Worm (Caenorhabditis elegans) whole organism, L4 larva: ENCODE measurements around the gene clec-204.

Experiments used
- R02D3.7 ChIP-seq: fragments of 150-350 bp; sonication (generic microtip); optimal IDR thresholded peaks from 3 replicates; lab custom pipeline; 2014; ENCODE audit warnings: missing biosample characterization, missing genetic modification characterization
- aha-1 ChIP-seq: fragments of 150-350 bp; peaks from one replicate; lab custom pipeline; 2014; ENCODE audit warnings: missing biosample characterization, missing genetic modification characterization
- dve-1 ChIP-seq: sonication (generic microtip); optimal IDR thresholded peaks from 2 replicates; lab custom pipeline; 2017; ENCODE audit warnings: antibody characterized with exemption, mild to moderate bottlenecking, missing genetic modification characterization, missing compliant biosample characterization; ENCODE audit not compliant: insufficient read depth
- lin-15B ChIP-seq: fragments of 150-350 bp; sonication (generic microtip); optimal IDR thresholded peaks from 3 replicates; lab custom pipeline; 2014; ENCODE audit warnings: missing biosample characterization, missing genetic modification characterization
- lin-39 ChIP-seq: fragments of 150-350 bp; optimal IDR thresholded peaks from 2 replicates; lab custom pipeline; 2014; ENCODE audit warnings: missing biosample characterization, missing genetic modification reagents, missing genetic modification characterization
- snpc-4 ChIP-seq: fragments of 150-350 bp; optimal IDR thresholded peaks from 2 replicates; lab custom pipeline; 2014; ENCODE audit warnings: missing biosample characterization, missing genetic modification characterization
- unc-39 ChIP-seq: sonication (generic microtip); optimal IDR thresholded peaks from 2 replicates; lab custom pipeline; 2017; ENCODE audit warnings: missing biosample characterization, missing genetic modification characterization
- unc-62 ChIP-seq, 3 experiments: fragments of 150-350 bp in 1 of 3; sonication (generic microtip); optimal IDR thresholded peaks in 2 of 3; peaks in 1 of 3; 1 replicate in 1 of 3; 2 replicates in 2 of 3; lab custom pipeline; 2014 to 2017; ENCODE audit warnings: missing biosample characterization in 3 of 3, missing genetic modification characterization in 3 of 3, missing genetic modification reagents in 3 of 3, missing genotype in 1 of 3
- zip-2 ChIP-seq: fragments of 150-350 bp; optimal IDR thresholded peaks from 2 replicates; lab custom pipeline; 2014; ENCODE audit warnings: missing biosample characterization, missing genetic modification characterization

- TF ChIP-seq unc-62 (GFP tag; optimal IDR thresholded peaks at IDR 0.05 in 1 of 2; lab: Kevin White, UChicago) (no peak), unc-62 (tag; optimal IDR thresholded peaks at IDR 0.05; lab: Kevin White, UChicago) (no peak), R02D3.7 (tag; lab: Kevin White, UChicago) (no peak), unc-39 (no peak), aha-1 (tag; lab: Kevin White, UChicago) (no peak), lin-15B (tag; lab: Kevin White, UChicago) (no peak), lin-39 (tag; lab: Kevin White, UChicago) (no peak), zip-2 (tag; lab: Kevin White, UChicago) (no peak), snpc-4 (tag; lab: Kevin White, UChicago) (no peak), dve-1 (no peak)
Measured at ce11 chrV:1788157-1788556, 31.2 kb downstream of the clec-204 start, which contains the start of gene F36H9.2.
